Fruit fly (Drosophila melanogaster): ENCODE measurements around the gene CG7142.

The CG7142 gene

dm6 chr3R:18309910-18310309, 30.6 kb upstream of the CG7142 start:
- TF ChIP-seq Med (GFP tag) (peak; percentile 61), zen (tag; optimal IDR thresholded peaks at IDR 0.05) (peak; percentile 26), CG33557 (GFP tag; optimal IDR thresholded peaks at IDR 0.05) (no peak), cg (GFP tag; optimal IDR thresholded peaks at IDR 0.05) (peak; percentile 22), lov (optimal IDR thresholded peaks at IDR 0.05) (no peak), lov (GFP tag; IDR thresholded peaks at IDR 0.05) (no peak), B-H1 (GFP tag; IDR thresholded peaks at IDR 0.05) (no peak), CG4730 (GFP tag; IDR thresholded peaks at IDR 0.05) (no peak), CG3838 (GFP tag; optimal IDR thresholded peaks at IDR 0.05) (no peak), CG10543 (GFP tag; optimal IDR thresholded peaks at IDR 0.05) (no peak), CG3281 (GFP tag; optimal IDR thresholded peaks at IDR 0.05) (no peak), Fer2 (tag; optimal IDR thresholded peaks at IDR 0.05) (no peak), eyg (GFP tag; optimal IDR thresholded peaks at IDR 0.05) (no peak), Chrac-16 (GFP tag; optimal IDR thresholded peaks at IDR 0.05) (no peak), sd (tag; optimal IDR thresholded peaks at IDR 0.05) (peak; percentile 75), stwl (tag; optimal IDR thresholded peaks at IDR 0.05) (no peak), sens (GFP tag) (peak; percentile 16), unc-4 (GFP tag; IDR thresholded peaks at IDR 0.05; ENCODE audit: partially characterized antibody) (no peak)

DNA sequence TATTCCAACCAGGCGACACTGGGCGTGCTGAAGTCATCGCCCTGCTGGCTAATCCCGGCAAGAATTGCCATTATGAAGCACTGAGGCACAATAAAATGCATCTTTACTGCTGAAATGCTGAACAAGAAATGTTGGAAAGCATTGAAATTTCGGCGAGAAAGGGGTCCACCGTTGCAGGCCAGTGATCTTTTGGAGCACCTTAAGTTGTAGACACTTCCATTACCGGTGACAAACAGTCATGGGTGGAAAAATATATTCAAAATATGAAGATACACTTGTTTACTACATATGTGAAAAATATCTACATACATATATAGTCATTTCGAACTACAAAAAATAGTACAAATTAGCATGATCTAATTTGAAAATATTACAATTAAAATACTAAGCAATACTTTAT, 23.4 kb upstream of the CG7142 start, which contains the start of gene CG7126:
TSS of gene CG7126 (minus strand) at position 101 of the 400 bp plus-strand sequence.
- TF ChIP-seq CG11504 (tag; optimal IDR thresholded peaks at IDR 0.05) (peak; percentile 13), CG5953 (GFP tag; IDR thresholded peaks at IDR 0.05) (0 out of 2 replicates have a peak, but pooled peaks have one; percentile 20), CG10979 (tag; optimal IDR thresholded peaks at IDR 0.05) (peak; percentile 6), Ets97D (GFP tag; optimal IDR thresholded peaks at IDR 0.05) (no peak), ssp (GFP tag; IDR thresholded peaks at IDR 0.05) (no peak)

dm6 chr3R:18301569-18301968, 22.2 kb upstream of the CG7142 start, which contains the start of gene Polr1E:
Gene Polr1E, minus strand, starts transcription at chr3R:18301728.
- peak; percentile 94 for TF ChIP-seq E2f2 (GFP tag; IDR thresholded peaks at IDR 0.05)
- peak; percentile 33; the same call in 1 of the 3 replicates for TF ChIP-seq row (GFP tag; IDR thresholded peaks at IDR 0.05)
- TF ChIP-seq YL-1 (GFP tag; optimal IDR thresholded peaks at IDR 0.05) = peak; percentile 83
- TF ChIP-seq CG11723 (GFP tag; optimal IDR thresholded peaks at IDR 0.05) = no peak
- 0 out of 2 replicates have a peak, but pooled peaks have one; percentile 36 for TF ChIP-seq CG42726 (GFP tag; IDR thresholded peaks at IDR 0.05; ENCODE audit: partially characterized antibody)
- TF ChIP-seq CG14710 (tag; optimal IDR thresholded peaks at IDR 0.05) = peak; percentile 40
- no peak for TF ChIP-seq Sin3A (optimal IDR thresholded peaks at IDR 0.05)
- peak; percentile 56; the same call in 2 of the 3 replicates for TF ChIP-seq CG34224 (GFP tag; IDR thresholded peaks at IDR 0.05; ENCODE audit: partially characterized antibody)
- TF ChIP-seq Dll (GFP tag; IDR thresholded peaks at IDR 0.05; ENCODE audit: partially characterized antibody) = peak; percentile 72
- TF ChIP-seq Med (GFP tag) = peak; percentile 60
- no peak for TF ChIP-seq CG4730 (GFP tag; IDR thresholded peaks at IDR 0.05)
- peak; percentile 44 for TF ChIP-seq CG10267 (tag; optimal IDR thresholded peaks at IDR 0.05)
- 0 out of 3 replicates have a peak, but pooled peaks have one; percentile 7 for TF ChIP-seq ci (GFP tag; IDR thresholded peaks at IDR 0.05)
- no peak for TF ChIP-seq Lim3 (GFP tag; IDR thresholded peaks at IDR 0.05)
- TF ChIP-seq CoRest (tag; optimal IDR thresholded peaks at IDR 0.05) = peak; percentile 60
- TF ChIP-seq MESR4 (GFP tag; optimal IDR thresholded peaks at IDR 0.05) = peak; percentile 41
- no peak for TF ChIP-seq CG4820 (GFP tag; optimal IDR thresholded peaks at IDR 0.05)
- no peak for TF ChIP-seq exex (tag; optimal IDR thresholded peaks at IDR 0.05)
- peak; percentile 63; the same call in 1 of the 3 replicates for TF ChIP-seq CG2199 (GFP tag; IDR thresholded peaks at IDR 0.05)
- peak; percentile 79 for TF ChIP-seq CG6791 (GFP tag; IDR thresholded peaks at IDR 0.05; ENCODE audit: partially characterized antibody)
- TF ChIP-seq knrl (GFP tag; IDR thresholded peaks at IDR 0.05; ENCODE audit: partially characterized antibody) = peak; percentile 52; the same call in 2 of the 3 replicates
- peak; percentile 79 for TF ChIP-seq CG13287 (GFP tag; IDR thresholded peaks at IDR 0.05; ENCODE audit: partially characterized antibody)
- peak; percentile 39 for TF ChIP-seq nmo (GFP tag; optimal IDR thresholded peaks at IDR 0.05)
- TF ChIP-seq CG1603 (tag; optimal IDR thresholded peaks at IDR 0.05) = peak; percentile 73
- TF ChIP-seq Doc3 (GFP tag; IDR thresholded peaks at IDR 0.05; ENCODE audit: partially characterized antibody) = peak; percentile 58; the same call in 2 of the 3 replicates
- no peak for TF ChIP-seq grau (tag; optimal IDR thresholded peaks at IDR 0.05)
- TF ChIP-seq Mrtf (GFP tag; IDR thresholded peaks at IDR 0.05) = no peak
